Worm (Caenorhabditis elegans): ENCODE results near the gene snet-1.

Gene snet-1

ce11 chrX:3650100-3650809 is 18.5 kb downstream of the snet-1 start, which contains the start of the genes sax-1 and R11G1.2:
TSS of gene sax-1 (minus strand) at chrX:3650150.
TSS of gene R11G1.2 (plus strand) at chrX:3650614.
- TF ChIP-seq tbx-7 (tag; optimal IDR thresholded peaks at IDR 0.05) = no peak
- TF ChIP-seq lim-6 (tag; optimal IDR thresholded peaks at IDR 0.05) = no peak
- no peak for TF ChIP-seq Y22D7AL.16 (tag; optimal IDR thresholded peaks at IDR 0.05)
- peak; percentile 43 for TF ChIP-seq ceh-30 (tag; optimal IDR thresholded peaks at IDR 0.05)
- TF ChIP-seq madf-2 (tag; optimal IDR thresholded peaks at IDR 0.05) = no peak
- TF ChIP-seq ceh-48 (tag; optimal IDR thresholded peaks at IDR 0.05) = peak; percentile 52
- TF ChIP-seq sox-4 (tag; optimal IDR thresholded peaks at IDR 0.05) = no peak
- TF ChIP-seq odd-2 (tag; optimal IDR thresholded peaks at IDR 0.05) = no peak
- no peak for TF ChIP-seq nhr-11 (tag; optimal IDR thresholded peaks at IDR 0.05)
- no peak for TF ChIP-seq ceh-45 (GFP tag; IDR thresholded peaks at IDR 0.05)
- TF ChIP-seq unc-86 (tag; optimal IDR thresholded peaks at IDR 0.05) = no peak
- peak; percentile 5 for TF ChIP-seq ceh-18 (tag; optimal IDR thresholded peaks at IDR 0.05)
- TF ChIP-seq unc-42 (tag; optimal IDR thresholded peaks at IDR 0.05) = no peak
- no peak for TF ChIP-seq hlh-15 (tag; optimal IDR thresholded peaks at IDR 0.05)
- peak; percentile 2 for TF ChIP-seq ceh-2 (tag; optimal IDR thresholded peaks at IDR 0.05)
- TF ChIP-seq dmd-4 (tag; optimal IDR thresholded peaks at IDR 0.05; ENCODE audit: borderline replicate concordance) = no peak
- TF ChIP-seq K09A11.1 (tag; optimal IDR thresholded peaks at IDR 0.05; ENCODE audit: insufficient read depth) = no peak
- TF ChIP-seq ceh-9 (tag; optimal IDR thresholded peaks at IDR 0.05) = no peak
- no peak for TF ChIP-seq ttx-3 (tag; optimal IDR thresholded peaks at IDR 0.05)
- no peak for TF ChIP-seq mec-3 (tag; optimal IDR thresholded peaks at IDR 0.05; ENCODE audit: borderline replicate concordance)
- TF ChIP-seq ceh-24 (tag; optimal IDR thresholded peaks at IDR 0.05) = no peak
- TF ChIP-seq hlh-8 (tag; optimal IDR thresholded peaks at IDR 0.05) = no peak
- no peak for TF ChIP-seq fax-1 (tag; optimal IDR thresholded peaks at IDR 0.05)
- peak; percentile 57 for TF ChIP-seq ceh-31 (tag; optimal IDR thresholded peaks at IDR 0.05)
- TF ChIP-seq syd-9 (tag; optimal IDR thresholded peaks at IDR 0.05) = no peak
- peak; percentile 53 for TF ChIP-seq sox-2 (GFP tag; IDR thresholded peaks at IDR 0.05)
- no peak for TF ChIP-seq gmeb-2 (tag; optimal IDR thresholded peaks at IDR 0.05)
- peak; percentile 54 for TF ChIP-seq tbx-2 (tag; optimal IDR thresholded peaks at IDR 0.05)
- TF ChIP-seq unc-3 (GFP tag; conservative IDR thresholded peaks at IDR 0.05) = no peak
- TF ChIP-seq unc-3 (tag; optimal IDR thresholded peaks at IDR 0.05) = no peak
- no peak for TF ChIP-seq nhr-232 (tag; optimal IDR thresholded peaks at IDR 0.05)
- no peak for TF ChIP-seq ama-1 (optimal IDR thresholded peaks at IDR 0.05)
- TF ChIP-seq ceh-22 (tag; optimal IDR thresholded peaks at IDR 0.05) = no peak
- peak; percentile 69 for TF ChIP-seq nfya-1 (tag; optimal IDR thresholded peaks at IDR 0.05)
- no peak for TF ChIP-seq elt-4 (tag; optimal IDR thresholded peaks at IDR 0.05)
- TF ChIP-seq sdc-2 (tag; optimal IDR thresholded peaks at IDR 0.05) = peak; percentile 56
- peak; percentile 97 for TF ChIP-seq hlh-30 (tag; optimal IDR thresholded peaks at IDR 0.05; ENCODE audit: insufficient read depth)
- no peak for TF ChIP-seq F13H6.1 (tag; optimal IDR thresholded peaks at IDR 0.05)
- TF ChIP-seq fkh-6 (tag; optimal IDR thresholded peaks at IDR 0.05) = no peak
- no peak for TF ChIP-seq rnt-1 (tag; optimal IDR thresholded peaks at IDR 0.05)
- TF ChIP-seq ref-2 (tag; optimal IDR thresholded peaks at IDR 0.05) = peak; percentile 61
- no peak for TF ChIP-seq npax-4 (tag; optimal IDR thresholded peaks at IDR 0.05)
- TF ChIP-seq pha-2 (tag; optimal IDR thresholded peaks at IDR 0.05) = no peak
- TF ChIP-seq dve-1 (tag; optimal IDR thresholded peaks at IDR 0.05) = no peak
- TF ChIP-seq ceh-34 (tag; optimal IDR thresholded peaks at IDR 0.05) = no peak

All from whole organism, late embryonic.